Worm (Caenorhabditis elegans): ENCODE results near the gene cyp-35B2.

The cyp-35B2 gene

DNA sequence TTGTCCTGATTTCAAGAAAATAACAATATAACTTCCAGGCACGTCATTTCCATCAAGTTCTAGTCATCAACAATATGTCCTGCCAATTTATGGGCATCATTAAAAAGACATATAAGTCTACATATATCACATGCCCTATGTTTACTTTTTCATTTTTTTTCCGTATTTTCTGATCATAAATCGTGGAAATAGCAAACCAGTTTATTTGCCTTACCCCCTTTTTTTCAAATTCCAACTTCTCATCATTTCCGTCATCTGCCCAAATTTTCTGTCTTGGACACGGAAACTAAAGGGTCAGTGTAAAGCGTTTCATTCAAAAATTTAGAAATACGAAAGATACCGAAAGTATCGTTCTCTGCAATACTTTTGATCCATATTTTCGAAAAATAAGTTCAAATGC lies 50.4 kb downstream of the cyp-35B2 start:
- TF ChIP-seq ztf-22 (GFP tag; optimal IDR thresholded peaks at IDR 0.05) (no peak), madf-3 (GFP tag; IDR thresholded peaks at IDR 0.05) (no peak), akir-1 (GFP tag; optimal IDR thresholded peaks at IDR 0.05) (no peak), Y56A3A.18 (GFP tag; IDR thresholded peaks at IDR 0.05) (no peak), D2030.7 (GFP tag; IDR thresholded peaks at IDR 0.05) (no peak), cebp-1 (GFP tag; IDR thresholded peaks at IDR 0.05) (no peak), cebp-1 (tag; optimal IDR thresholded peaks at IDR 0.05) (no peak), B0261.1 (tag; optimal IDR thresholded peaks at IDR 0.05) (no peak), ztf-25 (GFP tag; IDR thresholded peaks at IDR 0.05) (no peak), mes-4 (tag; optimal IDR thresholded peaks at IDR 0.05) (no peak), hmg-1.2 (GFP tag; IDR thresholded peaks at IDR 0.05) (no peak), lsl-1 (GFP tag; optimal IDR thresholded peaks at IDR 0.05) (no peak), aptf-2 (GFP tag; conservative IDR thresholded peaks at IDR 0.05) (no peak), ZK185.1 (tag; optimal IDR thresholded peaks at IDR 0.05; ENCODE audit: poor library complexity, severe bottlenecking) (no peak)

DNA sequence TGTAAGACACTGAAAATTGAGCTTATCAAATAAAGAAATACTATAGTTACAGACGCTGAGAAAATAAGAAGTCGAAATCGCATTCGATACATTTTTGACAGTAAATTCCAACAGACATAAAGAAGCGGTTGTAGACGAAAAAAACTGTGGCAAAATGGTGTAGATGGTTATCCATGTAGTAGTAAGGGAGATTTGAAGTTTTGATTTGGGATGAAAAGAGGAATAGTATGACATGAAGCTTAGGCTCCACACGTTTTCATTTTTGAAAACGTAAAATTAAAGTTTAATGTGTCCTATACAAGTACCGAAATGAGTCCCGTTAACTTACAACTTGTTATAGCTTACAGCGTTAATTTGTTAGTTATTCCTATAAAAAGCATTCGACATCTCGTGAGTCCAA lies 52.1 kb downstream of the cyp-35B2 start, which contains the start of gene K09D9.9:
K09D9.9 (minus strand) TSS at position 101 of the 400 bp plus-strand sequence.
- TF ChIP-seq F23B12.7 (tag; optimal IDR thresholded peaks at IDR 0.05; ENCODE audit: insufficient read depth) (no peak), ceh-40 (GFP tag; IDR thresholded peaks at IDR 0.05) (no peak), lin-40 (tag; optimal IDR thresholded peaks at IDR 0.05) (no peak), mel-28 (tag; optimal IDR thresholded peaks at IDR 0.05; ENCODE audit: borderline replicate concordance) (no peak), F49E8.2 (tag; optimal IDR thresholded peaks at IDR 0.05; ENCODE audit: insufficient read depth) (no peak), Y67H2A.10 (GFP tag; conservative IDR thresholded peaks at IDR 0.05) (no peak), cebp-1 (GFP tag; IDR thresholded peaks at IDR 0.05) (no peak), cebp-1 (tag; optimal IDR thresholded peaks at IDR 0.05) (no peak), lag-1 (GFP tag; IDR thresholded peaks at IDR 0.05) (no peak), F52B5.7 (tag; optimal IDR thresholded peaks at IDR 0.05) (no peak), chd-7 (tag; optimal IDR thresholded peaks at IDR 0.05) (no peak), ceh-27 (GFP tag; optimal IDR thresholded peaks at IDR 0.05) (no peak), F37B4.10 (GFP tag; IDR thresholded peaks at IDR 0.05) (no peak), dpl-1 (GFP tag; optimal IDR thresholded peaks at IDR 0.05) (no peak), hrde-1 (tag; optimal IDR thresholded peaks at IDR 0.05; ENCODE audit: borderline replicate concordance) (no peak), sdz-38 (tag; optimal IDR thresholded peaks at IDR 0.05) (no peak), lir-1 (GFP tag; conservative IDR thresholded peaks at IDR 0.05) (no peak), him-1 (tag; optimal IDR thresholded peaks at IDR 0.05) (no peak), lin-35 (GFP tag; optimal IDR thresholded peaks at IDR 0.05) (no peak), F57A8.1 (GFP tag; optimal IDR thresholded peaks at IDR 0.05) (no peak), egrh-3 (GFP tag; IDR thresholded peaks at IDR 0.05) (no peak)

Measured in whole organism, young adult.